Worm (Caenorhabditis elegans): ENCODE data around the gene mttu-1.

DNA sequence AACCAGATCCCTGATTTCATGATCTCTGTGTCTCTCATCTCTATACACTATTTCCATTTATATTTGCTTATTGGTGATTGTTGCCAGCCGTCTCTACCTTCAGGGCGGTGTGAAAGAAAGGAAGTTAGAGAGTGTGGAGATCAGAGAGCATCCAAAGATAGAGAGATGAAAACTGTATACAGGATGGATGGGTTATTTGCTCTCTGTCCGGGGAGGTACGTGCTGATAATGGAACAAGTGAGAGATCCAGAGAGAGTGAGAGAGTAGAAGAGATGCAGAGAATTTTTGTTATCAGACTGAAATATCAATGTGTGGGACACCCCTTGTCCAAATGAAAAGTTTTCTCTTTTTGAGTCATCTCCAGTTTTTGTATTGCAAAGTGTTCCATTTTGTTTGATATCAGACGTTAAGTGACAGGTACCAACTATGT is 12.6 kb downstream of the mttu-1 start:
- TF ChIP-seq nhr-76 (tag; optimal IDR thresholded peaks at IDR 0.05) (no peak), ceh-62 (tag; optimal IDR thresholded peaks at IDR 0.05) (no peak), lin-39 (tag; optimal IDR thresholded peaks at IDR 0.05) (no peak), nhr-42 (GFP tag; IDR thresholded peaks at IDR 0.05) (no peak), nhr-237 (tag; optimal IDR thresholded peaks at IDR 0.05) (no peak), ztf-7 (tag; optimal IDR thresholded peaks at IDR 0.05) (no peak), ztf-11 (tag; optimal IDR thresholded peaks at IDR 0.05) (no peak), unc-62 (GFP tag; optimal IDR thresholded peaks at IDR 0.05 in 1 of 2) (peak in 1 of 2 experiments; percentile 27), unc-62 (tag; optimal IDR thresholded peaks at IDR 0.05) (no peak), snpc-4 (tag; optimal IDR thresholded peaks at IDR 0.05) (no peak), zfp-2 (tag; optimal IDR thresholded peaks at IDR 0.05) (no peak), duxl-1 (tag; optimal IDR thresholded peaks at IDR 0.05; ENCODE audit: poor library complexity) (no peak)

All from whole organism, L4 larva.